Worm (Caenorhabditis elegans) whole organism, L4/young adult: ENCODE data around the gene tpra-1.

Experiments
- W03F9.2 ChIP-seq: fragments of 150-350 bp; optimal IDR thresholded peaks from 2 replicates; lab custom pipeline; 2014; ENCODE audit warnings: missing biosample characterization, missing genetic modification characterization
- dao-5 ChIP-seq: sonication (generic microtip); optimal IDR thresholded peaks from 2 replicates; lab custom pipeline; 2016; ENCODE audit warnings: missing genotype, missing genetic modification characterization, moderate library complexity, missing compliant biosample characterization
- him-1 ChIP-seq: sonication (generic microtip); optimal IDR thresholded peaks from 2 replicates; lab custom pipeline; 2016; ENCODE audit warnings: missing genotype, missing genetic modification reagents, missing genetic modification characterization, missing compliant biosample characterization

DNA sequence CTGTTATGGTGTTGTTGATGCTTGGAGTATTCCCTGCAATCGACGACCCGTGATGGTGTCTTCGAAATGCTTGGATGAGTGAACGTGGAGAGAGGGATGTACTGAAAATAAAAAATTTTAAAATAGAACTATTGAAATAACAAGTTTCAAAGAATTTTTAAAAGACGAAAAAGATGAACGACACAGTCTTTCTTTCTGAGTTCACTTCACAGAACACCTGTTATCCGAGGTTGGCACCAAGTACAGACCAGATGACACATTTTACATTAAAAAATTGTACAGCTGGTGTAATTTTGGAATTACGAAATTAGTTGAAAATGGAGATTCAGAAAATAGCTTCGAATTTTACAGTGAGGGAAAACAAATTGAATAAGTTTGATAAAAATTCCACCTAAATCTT lies 37.5 kb upstream of the tpra-1 start, which contains the start of gene rap-1:
- no peak for TF ChIP-seq him-1 (tag; lab: Kevin White, UChicago)
- no peak for TF ChIP-seq dao-5
- TF ChIP-seq W03F9.2 (tag; lab: Kevin White, UChicago) = no peak
